Fruit fly (Drosophila melanogaster) whole organism, embryonic: ENCODE results near the gene hdly.

Source experiments
- Atf3 ChIP-seq: fragments of 200-800 bp; sonication (Bioruptor generic); optimal IDR thresholded peaks from 3 replicates; lab custom pipeline; 2016; ENCODE audit warnings: missing biosample characterization, missing genetic modification characterization
- Bgb ChIP-seq: fragments of 200-800 bp; sonication (Bioruptor generic); IDR thresholded peaks from 2 replicates; pipeline ENCODE4 v1.3.6; 2022; ENCODE audit warnings: missing biosample characterization, missing genetic modification characterization; ENCODE audit not compliant: partially characterized antibody
- CG10431 ChIP-seq: fragments of 200-800 bp; sonication (Bioruptor generic); optimal IDR thresholded peaks from 3 replicates; lab custom pipeline; 2018; ENCODE audit warnings: missing biosample characterization, mild to moderate bottlenecking, missing genetic modification characterization
- CG10462 ChIP-seq: fragments of 200-800 bp; sonication (Bioruptor generic); optimal IDR thresholded peaks from 2 replicates; lab custom pipeline; 2016; ENCODE audit warnings: missing biosample characterization, missing genetic modification characterization
- CG11504 ChIP-seq: fragments of 200-800 bp; sonication (Bioruptor generic); optimal IDR thresholded peaks from 3 replicates; lab custom pipeline; 2019; ENCODE audit warnings: missing biosample characterization, mild to moderate bottlenecking, missing genetic modification characterization, moderate library complexity
- CG12659 ChIP-seq: fragments of 200-800 bp; sonication (Bioruptor generic); optimal IDR thresholded peaks from 3 replicates; lab custom pipeline; 2017; ENCODE audit warnings: mild to moderate bottlenecking, missing biosample characterization, missing genetic modification reagents, missing genetic modification characterization
- CG1647 ChIP-seq: fragments of 200-800 bp; sonication (Bioruptor generic); optimal IDR thresholded peaks from 3 replicates; lab custom pipeline; 2016; ENCODE audit warnings: missing biosample characterization, missing genetic modification characterization
- CG17186 ChIP-seq: fragments of 200-800 bp; sonication (Bioruptor generic); optimal IDR thresholded peaks from 3 replicates; lab custom pipeline; 2017; ENCODE audit warnings: missing biosample characterization, missing genetic modification reagents, missing genetic modification characterization
- CG17361 ChIP-seq: fragments of 200-800 bp; sonication (Bioruptor generic); IDR thresholded peaks from 3 replicates; pipeline ENCODE4 v1.3.6; 2022; ENCODE audit warnings: missing biosample characterization, missing genetic modification characterization
- CG17802 ChIP-seq: fragments of 200-800 bp; sonication (Bioruptor generic); optimal IDR thresholded peaks from 2 replicates; lab custom pipeline; 2018; ENCODE audit warnings: missing biosample characterization, mild to moderate bottlenecking, missing genetic modification characterization, moderate library complexity
- CG3163 ChIP-seq: fragments of 200-800 bp; sonication (Bioruptor generic); optimal IDR thresholded peaks from 3 replicates; lab custom pipeline; 2016; ENCODE audit warnings: missing biosample characterization, missing genetic modification characterization
- CG4617 ChIP-seq: fragments of 200-800 bp; sonication (Bioruptor generic); optimal IDR thresholded peaks from 3 replicates; lab custom pipeline; 2016; ENCODE audit warnings: missing biosample characterization, missing genetic modification characterization, borderline replicate concordance
- CG4820 ChIP-seq: fragments of 200-800 bp; sonication (Bioruptor generic); optimal IDR thresholded peaks from 3 replicates; lab custom pipeline; 2016; ENCODE audit warnings: missing biosample characterization, missing genetic modification characterization
- CG9437 ChIP-seq: fragments of 200-800 bp; sonication (Bioruptor generic); optimal IDR thresholded peaks from 2 replicates; lab custom pipeline; 2018; ENCODE audit warnings: missing biosample characterization, mild to moderate bottlenecking, missing genetic modification characterization
- CG9932 ChIP-seq: fragments of 200-800 bp; sonication (Bioruptor generic); IDR thresholded peaks from 2 replicates; pipeline ENCODE4 v1.3.6; 2022; ENCODE audit warnings: missing biosample characterization, missing genetic modification characterization
- Dbx ChIP-seq: fragments of 200-800 bp; sonication (Bioruptor generic); IDR thresholded peaks from 3 replicates; pipeline ENCODE4 v1.3.6; 2022; ENCODE audit warnings: missing biosample characterization, missing genetic modification characterization
- Dip3 ChIP-seq: fragments of 200-800 bp; sonication (Bioruptor generic); optimal IDR thresholded peaks from 3 replicates; lab custom pipeline; 2016; ENCODE audit warnings: missing biosample characterization, missing genetic modification characterization
- H15 ChIP-seq: fragments of 200-800 bp; sonication (Bioruptor generic); IDR thresholded peaks from 3 replicates; pipeline ENCODE4 v1.3.6; 2022; ENCODE audit warnings: missing biosample characterization, missing genetic modification characterization
- Hsf ChIP-seq: fragments of 200-800 bp; sonication (Bioruptor generic); optimal IDR thresholded peaks from 3 replicates; lab custom pipeline; 2016; ENCODE audit warnings: missing biosample characterization, missing genetic modification characterization
- Kr ChIP-seq: fragments of 200-800 bp; sonication (Bioruptor generic); optimal IDR thresholded peaks from 2 replicates; lab custom pipeline; 2017; ENCODE audit warnings: missing biosample characterization, mild to moderate bottlenecking, missing genetic modification characterization
- Lim3 ChIP-seq: fragments of 200-800 bp; sonication (Bioruptor generic); IDR thresholded peaks from 2 replicates; pipeline ENCODE4 v1.3.6; 2022; ENCODE audit warnings: missing biosample characterization, missing genetic modification characterization
- Max ChIP-seq: fragments of 200-800 bp; sonication (Bioruptor generic); optimal IDR thresholded peaks from 2 replicates; lab custom pipeline; 2016; ENCODE audit warnings: missing biosample characterization, mild to moderate bottlenecking, missing genetic modification characterization
- Myb ChIP-seq: fragments of 200-800 bp; sonication (Bioruptor generic); optimal IDR thresholded peaks from 2 replicates; lab custom pipeline; 2016; ENCODE audit warnings: missing biosample characterization, missing genetic modification characterization
- NC2α ChIP-seq: fragments of 200-800 bp; sonication (Bioruptor generic); optimal IDR thresholded peaks from 2 replicates; lab custom pipeline; 2016; ENCODE audit warnings: missing biosample characterization, missing genetic modification characterization
- PHDP ChIP-seq: fragments of 200-800 bp; sonication (Bioruptor generic); optimal IDR thresholded peaks from 3 replicates; lab custom pipeline; 2018; ENCODE audit warnings: missing biosample characterization, mild to moderate bottlenecking, missing genetic modification characterization, moderate library complexity
- Sin3A ChIP-seq: fragments of >200 bp; optimal IDR thresholded peaks from 2 replicates; lab custom pipeline; 2018
- ato ChIP-seq: fragments of 200-800 bp; sonication (Bioruptor generic); IDR thresholded peaks from 2 replicates; pipeline ENCODE4 v1.3.6; 2022; ENCODE audit warnings: missing biosample characterization, missing genetic modification characterization; ENCODE audit not compliant: partially characterized antibody
- bigmax ChIP-seq: fragments of 200-800 bp; sonication (Bioruptor generic); optimal IDR thresholded peaks from 2 replicates; lab custom pipeline; 2018; ENCODE audit warnings: missing biosample characterization, mild to moderate bottlenecking, missing genetic modification characterization
- bowl ChIP-seq: fragments of 200-800 bp; sonication (Bioruptor generic); IDR thresholded peaks from 2 replicates; pipeline ENCODE4 v1.3.6; 2022; ENCODE audit warnings: missing biosample characterization, missing genetic modification characterization
- br ChIP-seq: fragments of >200 bp; optimal IDR thresholded peaks from 2 replicates; lab custom pipeline; 2017
- caup ChIP-seq: fragments of 200-800 bp; sonication (Bioruptor generic); optimal IDR thresholded peaks from 3 replicates; lab custom pipeline; 2017; ENCODE audit warnings: missing biosample characterization, mild to moderate bottlenecking, missing genetic modification characterization, moderate library complexity; ENCODE audit not compliant: severe bottlenecking
- dpn ChIP-seq, 2 experiments: fragments of 200-800 bp; sonication (Bioruptor generic); optimal IDR thresholded peaks; 3 replicates each; lab custom pipeline; 2016; ENCODE audit warnings: missing biosample characterization in 2 of 2, missing genetic modification characterization in 2 of 2
- gcm2 ChIP-seq: fragments of 200-800 bp; sonication (Bioruptor generic); optimal IDR thresholded peaks from 2 replicates; lab custom pipeline; 2016; ENCODE audit warnings: missing biosample characterization, missing genetic modification characterization
- gt ChIP-seq: fragments of 200-800 bp; sonication (Bioruptor generic); IDR thresholded peaks from 2 replicates; pipeline ENCODE4 v1.3.6; 2022; ENCODE audit warnings: missing biosample characterization, missing genetic modification characterization
- hbn ChIP-seq: fragments of 200-800 bp; sonication (Bioruptor generic); IDR thresholded peaks from 2 replicates; pipeline ENCODE4 v1.3.6; 2022; ENCODE audit warnings: missing biosample characterization, missing genetic modification characterization; ENCODE audit not compliant: partially characterized antibody
- insv ChIP-seq, 2 experiments: fragments of 200-800 bp; sonication (Bioruptor generic); optimal IDR thresholded peaks; 3 replicates each; lab custom pipeline; 2016 to 2018; ENCODE audit warnings: missing biosample characterization in 2 of 2, missing genetic modification characterization in 2 of 2
- ken ChIP-seq: fragments of 200-800 bp; sonication (Bioruptor generic); IDR thresholded peaks from 3 replicates; pipeline ENCODE4 v1.3.6; 2022; ENCODE audit warnings: missing biosample characterization, missing genetic modification characterization
- luna ChIP-seq: fragments of 200-800 bp; sonication (Bioruptor generic); optimal IDR thresholded peaks from 2 replicates; lab custom pipeline; 2016; ENCODE audit warnings: missing biosample characterization, missing genetic modification characterization
- otp ChIP-seq: fragments of 200-800 bp; sonication (Bioruptor generic); IDR thresholded peaks from 3 replicates; pipeline ENCODE4, ENCODE4 v1.3.6; 2022; ENCODE audit warnings: missing biosample characterization, missing genetic modification characterization
- pros ChIP-seq: fragments of 200-800 bp; sonication (Bioruptor generic); optimal IDR thresholded peaks from 3 replicates; lab custom pipeline; 2019; ENCODE audit warnings: missing biosample characterization, mild to moderate bottlenecking, missing genetic modification characterization, moderate library complexity
- psq ChIP-seq: fragments of 200-800 bp; sonication (Bioruptor generic); optimal IDR thresholded peaks from 2 replicates; lab custom pipeline; 2017; ENCODE audit warnings: missing biosample characterization, missing genetic modification characterization
- repo ChIP-seq: fragments of 200-800 bp; sonication (Bioruptor generic); optimal IDR thresholded peaks from 2 replicates; lab custom pipeline; 2016; ENCODE audit warnings: missing biosample characterization, missing genetic modification characterization
- salm ChIP-seq: fragments of 200-800 bp; sonication (Bioruptor generic); optimal IDR thresholded peaks from 2 replicates; lab custom pipeline; 2018; ENCODE audit warnings: missing biosample characterization, mild to moderate bottlenecking, missing genetic modification characterization
- sc ChIP-seq, 3 experiments: fragments of >200 bp in 2 of 3; fragments of 200-800 bp in 1 of 3; sonication (Bioruptor generic) in 1 of 3; optimal IDR thresholded peaks; 2 replicates in 2 of 3; 3 replicates in 1 of 3; lab custom pipeline; 2017; ENCODE audit warnings: mild to moderate bottlenecking in 1 of 3, missing biosample characterization in 1 of 3, missing genetic modification characterization in 1 of 3, missing genetic modification reagents in 1 of 3
- slou ChIP-seq: fragments of 200-800 bp; sonication (Bioruptor generic); optimal IDR thresholded peaks from 3 replicates; lab custom pipeline; 2016; ENCODE audit warnings: missing biosample characterization, missing genetic modification characterization
- sr ChIP-seq: fragments of 200-800 bp; sonication (Bioruptor generic); IDR thresholded peaks from 3 replicates; pipeline ENCODE4 v1.3.6; 2022; ENCODE audit warnings: missing biosample characterization, missing genetic modification characterization
- tap ChIP-seq: fragments of 200-800 bp; optimal IDR thresholded peaks from 3 replicates; lab custom pipeline; 2019; ENCODE audit warnings: missing biosample characterization, mild to moderate bottlenecking, missing genetic modification characterization, moderate library complexity
- tio ChIP-seq: fragments of 200-800 bp; sonication (Bioruptor generic); optimal IDR thresholded peaks from 2 replicates; lab custom pipeline; 2017; ENCODE audit warnings: missing biosample characterization, missing genetic modification characterization, inconsistent platforms
- wdn ChIP-seq: fragments of 200-800 bp; sonication (Bioruptor generic); IDR thresholded peaks from 2 replicates; pipeline ENCODE4 v1.3.6; 2022; ENCODE audit warnings: missing biosample characterization, missing genetic modification characterization
- wek ChIP-seq: fragments of 200-800 bp; sonication (Bioruptor generic); optimal IDR thresholded peaks from 3 replicates; lab custom pipeline; 2018; ENCODE audit warnings: missing biosample characterization, mild to moderate bottlenecking, missing genetic modification characterization, moderate library complexity

hdly gene

dm6 chr3R:20948448-20949174 is 34.5 kb downstream of the hdly start, which contains the start of gene Atpalpha (continued):
- peak; percentile 93 for TF ChIP-seq hbn (GFP tag; lab: Robert Waterston, UW)
- TF ChIP-seq CG9437 (GFP tag; lab: Kevin White, UChicago), result no peak
- TF ChIP-seq Max (GFP tag; lab: Kevin White, UChicago), result no peak
- TF ChIP-seq salm (tag; lab: Kevin White, UChicago), result peak; percentile 36
- TF ChIP-seq wek (GFP tag; lab: Kevin White, UChicago), result no peak
- peak; percentile 47 for TF ChIP-seq CG10431
- TF ChIP-seq PHDP (tag; lab: Kevin White, UChicago), result no peak
- TF ChIP-seq CG3163 (GFP tag; lab: Kevin White, UChicago), result no peak
- TF ChIP-seq gcm2 (GFP tag; lab: Kevin White, UChicago), result no peak
- TF ChIP-seq repo (GFP tag; lab: Kevin White, UChicago), result no peak
- TF ChIP-seq Sin3A, result peak; percentile 6
- no peak for TF ChIP-seq CG10462
- TF ChIP-seq Myb (GFP tag; lab: Kevin White, UChicago), result no peak
- TF ChIP-seq luna, result no peak
- no peak for TF ChIP-seq CG4617 (GFP tag; lab: Kevin White, UChicago)
- peak; percentile 97 for TF ChIP-seq Bgb (GFP tag; lab: Robert Waterston, UW)
- no peak for TF ChIP-seq caup (GFP tag; lab: Kevin White, UChicago)
- TF ChIP-seq Lim3 (GFP tag; lab: Robert Waterston, UW), result no peak
- no peak for TF ChIP-seq slou (GFP tag; lab: Kevin White, UChicago)
- peak; percentile 97 for TF ChIP-seq ato (GFP tag; lab: Robert Waterston, UW)
- TF ChIP-seq CG12659 (GFP tag; lab: Kevin White, UChicago), result peak; percentile 74
- peak; percentile 38; the same call in 2 of the 3 replicates for TF ChIP-seq CG17361 (GFP tag; lab: Robert Waterston, UW)
- peak in 1 of 2 experiments; percentile 42 for TF ChIP-seq insv (GFP tag; optimal IDR thresholded peaks at IDR 0.05; lab: Kevin White, UChicago)
- no peak for TF ChIP-seq CG17802 (tag; lab: Kevin White, UChicago)
- no peak for TF ChIP-seq CG1647
- TF ChIP-seq Dbx (GFP tag; lab: Robert Waterston, UW), result peak; percentile 30; the same call in 1 of the 3 replicates
- no peak for TF ChIP-seq ken (GFP tag; lab: Robert Waterston, UW)
- TF ChIP-seq Kr (GFP tag; lab: Kevin White, UChicago), result no peak
- no peak for TF ChIP-seq gt (GFP tag; lab: Robert Waterston, UW)
- TF ChIP-seq bowl (GFP tag; lab: Robert Waterston, UW), result no peak
- TF ChIP-seq tap, result peak; percentile 31
- TF ChIP-seq bigmax (GFP tag; lab: Kevin White, UChicago), result peak; percentile 11
- TF ChIP-seq dpn (GFP tag; optimal IDR thresholded peaks at IDR 0.05; lab: Kevin White, UChicago), result no peak
- no peak for TF ChIP-seq wdn
- no peak for TF ChIP-seq pros
- no peak for TF ChIP-seq tio (GFP tag; lab: Kevin White, UChicago)
- no peak for TF ChIP-seq CG17186 (GFP tag; lab: Kevin White, UChicago)
- TF ChIP-seq NC2α, result no peak
- TF ChIP-seq Hsf, result peak; percentile 19
- no peak for TF ChIP-seq CG11504
- TF ChIP-seq CG4820 (GFP tag; lab: Kevin White, UChicago), result no peak
- no peak for TF ChIP-seq sr (GFP tag; lab: Robert Waterston, UW)
- no peak for TF ChIP-seq Dip3 (GFP tag; lab: Kevin White, UChicago)
- no peak for TF ChIP-seq psq (GFP tag; lab: Kevin White, UChicago)
- TF ChIP-seq otp (GFP tag; lab: Robert Waterston, UW), result no peak
- TF ChIP-seq Atf3 (GFP tag; lab: Kevin White, UChicago), result no peak
- TF ChIP-seq H15 (GFP tag; lab: Robert Waterston, UW), result no peak
- peak; percentile 53 for TF ChIP-seq CG9932 (GFP tag; lab: Robert Waterston, UW)
- no peak for TF ChIP-seq sc (optimal IDR thresholded peaks at IDR 0.05; lab: Kevin White, UChicago)
- no peak for TF ChIP-seq sc (GFP tag; optimal IDR thresholded peaks at IDR 0.05; lab: Kevin White, UChicago)
- TF ChIP-seq br (lab: Kevin White, UChicago), result no peak
